Worm (Caenorhabditis elegans): ENCODE data around the gene tps-1.
A peak's percentile ranks its signal among the peaks of the same experiment; 100 is the strongest.

Gene tps-1

ce11 chrX:17451410-17451809, 22.9 kb downstream of the tps-1 start, which contains the start of gene C36E6.2:
Gene C36E6.2 (plus strand): TSS chrX:17451670.
- TF ChIP-seq vab-15 (tag; optimal IDR thresholded peaks at IDR 0.05): peak; percentile 56
- TF ChIP-seq ama-1 (optimal IDR thresholded peaks at IDR 0.05): no peak
- TF ChIP-seq fkh-4 (tag; optimal IDR thresholded peaks at IDR 0.05; ENCODE audit: borderline replicate concordance): no peak
- TF ChIP-seq zag-1 (tag; optimal IDR thresholded peaks at IDR 0.05): no peak
- peak; percentile 16 for TF ChIP-seq egl-13 (tag; optimal IDR thresholded peaks at IDR 0.05)
- peak; percentile 93 to 100 for TF ChIP-seq mdl-1 (tag; optimal IDR thresholded peaks at IDR 0.05)
- TF ChIP-seq jun-1 (tag; optimal IDR thresholded peaks at IDR 0.05): peak; percentile 20
- TF ChIP-seq snu-23 (GFP tag; optimal IDR thresholded peaks at IDR 0.05): peak; percentile 89
- TF ChIP-seq lin-14 (GFP tag; optimal IDR thresholded peaks at IDR 0.05): peak; percentile 94
- TF ChIP-seq unc-98 (GFP tag; IDR thresholded peaks at IDR 0.05): no peak
- TF ChIP-seq efl-3 (GFP tag; optimal IDR thresholded peaks at IDR 0.05): no peak
- TF ChIP-seq nhr-71 (tag; optimal IDR thresholded peaks at IDR 0.05): peak; percentile 89
- TF ChIP-seq lin-15B (tag; optimal IDR thresholded peaks at IDR 0.05): no peak
- no peak for TF ChIP-seq pqm-1 (tag; optimal IDR thresholded peaks at IDR 0.05)
- peak; percentile 55 to 84 for TF ChIP-seq lin-35 (GFP tag; optimal IDR thresholded peaks at IDR 0.05)
- no peak for TF ChIP-seq hlh-17 (GFP tag; optimal IDR thresholded peaks at IDR 0.05; ENCODE audit: borderline replicate concordance)
- TF ChIP-seq dsc-1 (tag; optimal IDR thresholded peaks at IDR 0.05): peak; percentile 77
- peak; percentile 46 for TF ChIP-seq fos-1 (tag; optimal IDR thresholded peaks at IDR 0.05)
- no peak for TF ChIP-seq sup-37 (GFP tag; optimal IDR thresholded peaks at IDR 0.05)
- no peak for TF ChIP-seq ces-1 (GFP tag; optimal IDR thresholded peaks at IDR 0.05)
- TF ChIP-seq skn-1 (tag; optimal IDR thresholded peaks at IDR 0.05): peak; percentile 72
- TF ChIP-seq nhr-237 (tag; optimal IDR thresholded peaks at IDR 0.05): peak; percentile 32
- peak in 2 of 6 experiments; percentile 48 to 78 for TF ChIP-seq elt-3 (tag; optimal IDR thresholded peaks at IDR 0.05)
- no peak for TF ChIP-seq ets-5 (GFP tag; IDR thresholded peaks at IDR 0.05)
- TF ChIP-seq egl-27 (tag; optimal IDR thresholded peaks at IDR 0.05): no peak
- peak; percentile 70 for TF ChIP-seq nhr-90 (tag; optimal IDR thresholded peaks at IDR 0.05; ENCODE audit: poor library complexity)
- TF ChIP-seq hpl-2 (GFP tag; optimal IDR thresholded peaks at IDR 0.05): no peak
- TF ChIP-seq nhr-20 (tag; optimal IDR thresholded peaks at IDR 0.05): peak; percentile 85
- no peak for TF ChIP-seq nhr-12 (tag; optimal IDR thresholded peaks at IDR 0.05)
- peak; percentile 78 for TF ChIP-seq fkh-8 (tag; optimal IDR thresholded peaks at IDR 0.05)
- peak; percentile 82 for TF ChIP-seq nhr-47 (tag; optimal IDR thresholded peaks at IDR 0.05)
- TF ChIP-seq lin-39 (tag; optimal IDR thresholded peaks at IDR 0.05): peak; percentile 29
- no peak for TF ChIP-seq mab-9 (GFP tag; IDR thresholded peaks at IDR 0.05)
- TF ChIP-seq sox-4 (tag; optimal IDR thresholded peaks at IDR 0.05): no peak
- peak; percentile 75 for TF ChIP-seq nhr-19 (GFP tag; conservative IDR thresholded peaks at IDR 0.05)
- no peak for TF ChIP-seq nhr-84 (tag; optimal IDR thresholded peaks at IDR 0.05)
- TF ChIP-seq ceh-63 (GFP tag; optimal IDR thresholded peaks at IDR 0.05): no peak
- no peak for TF ChIP-seq hlh-4 (tag; optimal IDR thresholded peaks at IDR 0.05)
- TF ChIP-seq swsn-7 (tag; optimal IDR thresholded peaks at IDR 0.05): peak; percentile 79
- peak; percentile 83 for TF ChIP-seq nhr-85 (tag)
- no peak for TF ChIP-seq zip-4 (GFP tag; optimal IDR thresholded peaks at IDR 0.05)
- peak; percentile 88 for TF ChIP-seq unc-130 (tag; optimal IDR thresholded peaks at IDR 0.05)
- TF ChIP-seq lin-13 (GFP tag; optimal IDR thresholded peaks at IDR 0.05): peak; percentile 54
- peak; percentile 40 for TF ChIP-seq snpc-4 (tag; optimal IDR thresholded peaks at IDR 0.05)
- peak in 1 of 2 experiments; percentile 15 for TF ChIP-seq ztf-11 (tag; optimal IDR thresholded peaks at IDR 0.05)
- TF ChIP-seq lir-3 (tag; optimal IDR thresholded peaks at IDR 0.05; ENCODE audit: poor library complexity): peak; percentile 42
- TF ChIP-seq ceh-88 (GFP tag; IDR thresholded peaks at IDR 0.05): no peak
- TF ChIP-seq mep-1 (tag; optimal IDR thresholded peaks at IDR 0.05): peak; percentile 97
- TF ChIP-seq xbp-1 (tag; optimal IDR thresholded peaks at IDR 0.05): peak; percentile 97
- no peak for TF ChIP-seq pax-3 (tag; optimal IDR thresholded peaks at IDR 0.05)
- TF ChIP-seq tbx-2 (tag; optimal IDR thresholded peaks at IDR 0.05): peak; percentile 77
- peak; percentile 73 for TF ChIP-seq unc-86 (tag; optimal IDR thresholded peaks at IDR 0.05)
- TF ChIP-seq ztf-4 (tag; optimal IDR thresholded peaks at IDR 0.05): peak; percentile 75

All from whole organism, L1 larva.